Worm (Caenorhabditis elegans): ENCODE data around the gene clhm-1.
"Not testable (repeated sequence)": the region's sequence is repeated elsewhere in the genome, so short reads cannot be mapped to it uniquely, and the experiment has no call there.

Gene clhm-1

ce11 chrII:6908689-6909088 lies 37.9 kb upstream of the clhm-1 start (continued):
- TF ChIP-seq isw-1 (GFP tag; IDR thresholded peaks at IDR 0.05) (no peak), skn-1 (tag; optimal IDR thresholded peaks at IDR 0.05) (no peak), grh-1 (GFP tag; IDR thresholded peaks at IDR 0.05) (no peak), unc-62 (GFP tag; optimal IDR thresholded peaks at IDR 0.05) (no peak), snpc-4 (tag; optimal IDR thresholded peaks at IDR 0.05) (no peak), sox-4 (tag; optimal IDR thresholded peaks at IDR 0.05) (no peak), nhr-237 (tag; optimal IDR thresholded peaks at IDR 0.05) (no peak), pqm-1 (tag; optimal IDR thresholded peaks at IDR 0.05) (no peak), nhr-90 (tag; optimal IDR thresholded peaks at IDR 0.05; ENCODE audit: poor library complexity) (no peak), sptf-1 (tag; optimal IDR thresholded peaks at IDR 0.05) (no peak), nhr-47 (tag; optimal IDR thresholded peaks at IDR 0.05) (no peak), snu-23 (GFP tag; optimal IDR thresholded peaks at IDR 0.05) (peak; percentile 22), blmp-1 (tag; optimal IDR thresholded peaks at IDR 0.05) (peak; percentile 83), nhr-85 (tag) (peak; percentile 37), unc-30 (tag; optimal IDR thresholded peaks at IDR 0.05) (no peak)

- not testable (repeated sequence) for TF ChIP-seq nhr-85 (tag); lin-13 (GFP tag; optimal IDR thresholded peaks at IDR 0.05); unc-98 (GFP tag; IDR thresholded peaks at IDR 0.05)
These were observed 36.8 kb upstream of the clhm-1 start, which contains the start of gene B0252.3 for ce11 chrII:6907657-6908056. Gene B0252.3 (minus strand): TSS chrII:6907757.

ce11 chrII:6901795-6902194 lies 31.0 kb upstream of the clhm-1 start, which contains the start of gene psmd-9:
Gene psmd-9 (plus strand): TSS chrII:6902095.
- no peak for TF ChIP-seq efl-1 (optimal IDR thresholded peaks at IDR 0.05)
- TF ChIP-seq efl-1 (GFP tag; optimal IDR thresholded peaks at IDR 0.05 in 1 of 2) = peak in 1 of 2 experiments; percentile 22
- no peak for TF ChIP-seq rnt-1 (tag; optimal IDR thresholded peaks at IDR 0.05)

ce11 chrII:6900708-6901107 lies 29.9 kb upstream of the clhm-1 start:
- TF ChIP-seq nhr-84 (tag; optimal IDR thresholded peaks at IDR 0.05) (no peak), ceh-63 (GFP tag; optimal IDR thresholded peaks at IDR 0.05) (no peak), ztf-4 (tag; optimal IDR thresholded peaks at IDR 0.05) (no peak), lsy-2 (tag; optimal IDR thresholded peaks at IDR 0.05) (no peak), elt-2 (tag; optimal IDR thresholded peaks at IDR 0.05) (no peak), elt-3 (tag; optimal IDR thresholded peaks at IDR 0.05) (no peak), nhr-90 (tag; optimal IDR thresholded peaks at IDR 0.05; ENCODE audit: poor library complexity) (no peak), tbx-2 (tag; optimal IDR thresholded peaks at IDR 0.05) (no peak), hlh-17 (GFP tag; optimal IDR thresholded peaks at IDR 0.05; ENCODE audit: borderline replicate concordance) (no peak), irx-1 (tag; optimal IDR thresholded peaks at IDR 0.05) (no peak), zip-4 (GFP tag; optimal IDR thresholded peaks at IDR 0.05) (no peak), nhr-237 (tag; optimal IDR thresholded peaks at IDR 0.05) (no peak), fos-1 (tag; optimal IDR thresholded peaks at IDR 0.05) (no peak), egl-13 (tag; optimal IDR thresholded peaks at IDR 0.05) (no peak), isw-1 (GFP tag; IDR thresholded peaks at IDR 0.05) (no peak), lin-13 (GFP tag; optimal IDR thresholded peaks at IDR 0.05) (no peak), skn-1 (tag; optimal IDR thresholded peaks at IDR 0.05) (no peak)

ce11 chrII:6898017-6898779 lies 27.4 kb upstream of the clhm-1 start, which contains the start of gene hrpl-1:
Gene hrpl-1 (plus strand): TSS chrII:6898729.
- TF ChIP-seq nhr-19 (GFP tag; conservative IDR thresholded peaks at IDR 0.05) (peak; percentile 30; the same call in 1 of the 2 replicates), swsn-7 (tag; optimal IDR thresholded peaks at IDR 0.05) (peak; percentile 31), blmp-1 (tag; optimal IDR thresholded peaks at IDR 0.05) (peak; percentile 42), lin-13 (GFP tag; optimal IDR thresholded peaks at IDR 0.05) (no peak), lin-35 (GFP tag; optimal IDR thresholded peaks at IDR 0.05) (peak in 1 of 2 experiments; percentile 74), irx-1 (tag; optimal IDR thresholded peaks at IDR 0.05) (peak; percentile 27), mab-9 (GFP tag; IDR thresholded peaks at IDR 0.05) (no peak), sox-4 (tag; optimal IDR thresholded peaks at IDR 0.05) (peak; percentile 35), snu-23 (GFP tag; optimal IDR thresholded peaks at IDR 0.05) (peak; percentile 52), nhr-85 (tag) (peak; percentile 26), nhr-20 (tag; optimal IDR thresholded peaks at IDR 0.05) (peak; percentile 34), nhr-47 (tag; optimal IDR thresholded peaks at IDR 0.05) (peak; percentile 48), ets-5 (GFP tag; IDR thresholded peaks at IDR 0.05) (no peak), nhr-71 (tag; optimal IDR thresholded peaks at IDR 0.05) (peak; percentile 58), nhr-90 (tag; optimal IDR thresholded peaks at IDR 0.05; ENCODE audit: poor library complexity) (peak; percentile 54), xbp-1 (tag; optimal IDR thresholded peaks at IDR 0.05) (peak; percentile 28), lsy-2 (tag; optimal IDR thresholded peaks at IDR 0.05) (peak in 1 of 2 experiments; percentile 47), fkh-10 (GFP tag; optimal IDR thresholded peaks at IDR 0.05) (no peak), grh-1 (GFP tag; IDR thresholded peaks at IDR 0.05) (no peak), rnt-1 (tag; optimal IDR thresholded peaks at IDR 0.05) (peak; percentile 47), dpl-1 (GFP tag; optimal IDR thresholded peaks at IDR 0.05) (peak in 2 of 3 experiments; percentile 30 to 54)
